Fruit fly (Drosophila melanogaster) whole organism, prepupa: Measurements from ENCODE around the gene CG18281.

Experiments
- Blimp-1 ChIP-seq: fragments of 200-800 bp; sonication (Bioruptor generic); optimal IDR thresholded peaks from 3 replicates; lab custom pipeline; 2017; ENCODE audit warnings: missing biosample characterization, missing genetic modification characterization, mild to moderate bottlenecking, moderate library complexity, missing genetic modification reagents
- CG10669 ChIP-seq: fragments of 200-800 bp; sonication (Bioruptor generic); optimal IDR thresholded peaks from 3 replicates; lab custom pipeline; 2018; ENCODE audit warnings: missing biosample characterization, mild to moderate bottlenecking, missing genetic modification characterization, moderate library complexity
- CG11294 ChIP-seq: fragments of 200-800 bp; sonication (Bioruptor generic); IDR thresholded peaks from 2 replicates; pipeline ENCODE4 v1.3.6; 2022; ENCODE audit warnings: missing biosample characterization, missing genetic modification characterization
- CG11762 ChIP-seq: fragments of 200-800 bp; sonication (Bioruptor generic); optimal IDR thresholded peaks from 3 replicates; lab custom pipeline; 2016; ENCODE audit warnings: missing biosample characterization, missing genetic modification characterization; ENCODE audit not compliant: insufficient read depth
- CG11902 ChIP-seq: fragments of 200-800 bp; sonication (Bioruptor generic); optimal IDR thresholded peaks from 3 replicates; lab custom pipeline; 2016; ENCODE audit warnings: missing biosample characterization, missing genetic modification characterization
- CG15336 ChIP-seq: fragments of 200-800 bp; sonication (Bioruptor generic); IDR thresholded peaks from 2 replicates; pipeline ENCODE4 v1.3.6; 2022; ENCODE audit warnings: missing biosample characterization, missing genetic modification characterization
- CG1621 ChIP-seq: fragments of 200-800 bp; sonication (Bioruptor generic); optimal IDR thresholded peaks from 3 replicates; lab custom pipeline; 2018; ENCODE audit warnings: missing biosample characterization, mild to moderate bottlenecking, missing genetic modification characterization
- CG16779 ChIP-seq: fragments of 200-800 bp; sonication (Bioruptor generic); optimal IDR thresholded peaks from 3 replicates; lab custom pipeline; 2017; ENCODE audit warnings: missing biosample characterization, mild to moderate bottlenecking, missing genetic modification characterization
- CG3032 ChIP-seq: fragments of 200-800 bp; optimal IDR thresholded peaks from 2 replicates; lab custom pipeline; 2019; ENCODE audit warnings: missing biosample characterization, mild to moderate bottlenecking, missing genetic modification characterization, moderate library complexity
- CG31627 ChIP-seq: fragments of 200-800 bp; sonication (Bioruptor generic); optimal IDR thresholded peaks from 3 replicates; lab custom pipeline; 2016; ENCODE audit warnings: missing biosample characterization, missing genetic modification characterization
- CG3919 ChIP-seq: fragments of 200-800 bp; sonication (Bioruptor generic); optimal IDR thresholded peaks from 3 replicates; lab custom pipeline; 2016; ENCODE audit warnings: missing biosample characterization, missing genetic modification characterization
- CG6163 ChIP-seq: fragments of 200-800 bp; sonication (Bioruptor generic); IDR thresholded peaks from 3 replicates; pipeline ENCODE4 v1.3.6; 2022; ENCODE audit warnings: missing biosample characterization, missing genetic modification characterization
- CG6276 ChIP-seq: fragments of 200-800 bp; sonication (Bioruptor generic); optimal IDR thresholded peaks from 2 replicates; lab custom pipeline; 2017; ENCODE audit warnings: missing biosample characterization, mild to moderate bottlenecking, missing genetic modification characterization
- CG8119 ChIP-seq: fragments of 200-800 bp; sonication (Bioruptor generic); IDR thresholded peaks from 3 replicates; pipeline ENCODE4 v1.3.6; 2022; ENCODE audit warnings: missing biosample characterization, missing genetic modification characterization
- CG8319 ChIP-seq: fragments of 200-800 bp; sonication (Bioruptor generic); optimal IDR thresholded peaks from 3 replicates; lab custom pipeline; 2016; ENCODE audit warnings: missing biosample characterization, missing genetic modification characterization
- CG8632 ChIP-seq: fragments of 200-800 bp; sonication (Bioruptor generic); optimal IDR thresholded peaks from 3 replicates; lab custom pipeline; 2016; ENCODE audit warnings: missing biosample characterization, missing genetic modification characterization
- CG9139 ChIP-seq: fragments of 200-800 bp; sonication (Bioruptor generic); optimal IDR thresholded peaks from 3 replicates; lab custom pipeline; 2017; ENCODE audit warnings: missing biosample characterization, mild to moderate bottlenecking, missing genetic modification characterization
- Eip75B ChIP-seq: fragments of 200-800 bp; sonication (Bioruptor generic); optimal IDR thresholded peaks from 3 replicates; lab custom pipeline; 2016; ENCODE audit warnings: missing biosample characterization, missing genetic modification characterization
- Eip78C ChIP-seq: fragments of 200-800 bp; sonication (Bioruptor generic); peaks from one replicate; lab custom pipeline; 2016; ENCODE audit warnings: missing biosample characterization, missing genetic modification characterization
- Eip93F ChIP-seq: fragments of 200-800 bp; sonication (Bioruptor generic); optimal IDR thresholded peaks from 2 replicates; lab custom pipeline; 2016; ENCODE audit warnings: missing biosample characterization, mild to moderate bottlenecking, missing genetic modification characterization
- Ets21C ChIP-seq: fragments of 200-800 bp; sonication (Bioruptor generic); optimal IDR thresholded peaks from 3 replicates; lab custom pipeline; 2016; ENCODE audit warnings: missing biosample characterization, missing genetic modification characterization
- Ets96B ChIP-seq: fragments of 200-800 bp; optimal IDR thresholded peaks from 2 replicates; lab custom pipeline; 2019; ENCODE audit warnings: missing biosample characterization, mild to moderate bottlenecking, missing genetic modification characterization, moderate library complexity
- Gug ChIP-seq: fragments of 200-800 bp; sonication (Bioruptor generic); IDR thresholded peaks from 2 replicates; pipeline ENCODE4 v1.3.6; 2022; ENCODE audit warnings: missing biosample characterization, missing genetic modification characterization
- Hr38 ChIP-seq: sonication (Bioruptor generic); optimal IDR thresholded peaks from 2 replicates; lab custom pipeline; 2016; ENCODE audit warnings: missing biosample characterization, missing genetic modification characterization
- Hr39 ChIP-seq: fragments of 200-800 bp; sonication (Bioruptor generic); optimal IDR thresholded peaks from 2 replicates; lab custom pipeline; 2016; ENCODE audit warnings: missing biosample characterization, missing genetic modification characterization
- Hr4 ChIP-seq: fragments of 200-800 bp; sonication (Bioruptor generic); optimal IDR thresholded peaks from 3 replicates; lab custom pipeline; 2016; ENCODE audit warnings: missing biosample characterization, missing genetic modification characterization
- Lpt ChIP-seq: fragments of 200-800 bp; sonication (Bioruptor generic); optimal IDR thresholded peaks from 3 replicates; lab custom pipeline; 2016; ENCODE audit warnings: missing biosample characterization, missing genetic modification characterization
- Met ChIP-seq: fragments of 200-800 bp; sonication (Bioruptor generic); optimal IDR thresholded peaks from 3 replicates; lab custom pipeline; 2016; ENCODE audit warnings: missing biosample characterization, missing genetic modification characterization
- Smox ChIP-seq: fragments of 200-800 bp; sonication (Bioruptor generic); optimal IDR thresholded peaks from 3 replicates; lab custom pipeline; 2016; ENCODE audit warnings: missing biosample characterization, missing genetic modification characterization
- Sox102F ChIP-seq: fragments of 200-800 bp; sonication (Bioruptor generic); optimal IDR thresholded peaks from 2 replicates; lab custom pipeline; 2016; ENCODE audit warnings: missing biosample characterization, mild to moderate bottlenecking, missing genetic modification characterization
- Sox14 ChIP-seq: fragments of 200-800 bp; sonication (Bioruptor generic); optimal IDR thresholded peaks from 3 replicates; lab custom pipeline; 2016; ENCODE audit warnings: missing biosample characterization, missing genetic modification characterization
- Sox15 ChIP-seq: fragments of 200-800 bp; sonication (Bioruptor generic); optimal IDR thresholded peaks from 3 replicates; lab custom pipeline; 2016; ENCODE audit warnings: missing biosample characterization, missing genetic modification characterization
- cyc ChIP-seq: fragments of 200-800 bp; sonication (Bioruptor generic); optimal IDR thresholded peaks from 3 replicates; lab custom pipeline; 2016; ENCODE audit warnings: missing biosample characterization, missing genetic modification characterization
- dac ChIP-seq: fragments of 200-800 bp; sonication (Bioruptor generic); optimal IDR thresholded peaks from 2 replicates; lab custom pipeline; 2017; ENCODE audit warnings: missing biosample characterization, mild to moderate bottlenecking, missing genetic modification characterization
- eg ChIP-seq: fragments of 200-800 bp; sonication (Bioruptor generic); IDR thresholded peaks from 3 replicates; pipeline ENCODE4 v1.3.6; 2022; ENCODE audit warnings: missing biosample characterization, missing genetic modification characterization
- esn ChIP-seq: fragments of 200-800 bp; sonication (Bioruptor generic); optimal IDR thresholded peaks from 2 replicates; lab custom pipeline; 2016; ENCODE audit warnings: missing biosample characterization, mild to moderate bottlenecking, missing genetic modification characterization, moderate library complexity
- fd85E ChIP-seq: fragments of 200-800 bp; sonication (Bioruptor generic); optimal IDR thresholded peaks from 3 replicates; lab custom pipeline; 2016; ENCODE audit warnings: missing biosample characterization, missing genetic modification characterization
- lz ChIP-seq: fragments of 200-800 bp; sonication (Bioruptor generic); optimal IDR thresholded peaks from 3 replicates; lab custom pipeline; 2016; ENCODE audit warnings: missing biosample characterization, missing genetic modification characterization
- net ChIP-seq: fragments of 200-800 bp; sonication (Bioruptor generic); optimal IDR thresholded peaks from 3 replicates; lab custom pipeline; 2016; ENCODE audit warnings: missing biosample characterization, missing genetic modification characterization
- pdm3 ChIP-seq: fragments of 200-800 bp; sonication (Bioruptor generic); optimal IDR thresholded peaks from 3 replicates; lab custom pipeline; 2016; ENCODE audit warnings: missing biosample characterization, missing genetic modification characterization
- salr ChIP-seq, 2 experiments: fragments of 200-800 bp; sonication (Bioruptor generic); optimal IDR thresholded peaks; 3 replicates each; lab custom pipeline; 2016 to 2018; ENCODE audit warnings: missing biosample characterization in 2 of 2, missing genetic modification characterization in 2 of 2, mild to moderate bottlenecking in 1 of 2
- svp ChIP-seq: fragments of 200-800 bp; sonication (Bioruptor generic); peaks from one replicate; lab custom pipeline; 2016; ENCODE audit warnings: missing biosample characterization, missing genetic modification characterization
- topi ChIP-seq: fragments of 200-800 bp; sonication (Bioruptor generic); optimal IDR thresholded peaks from 3 replicates; lab custom pipeline; 2016; ENCODE audit warnings: missing biosample characterization, missing genetic modification characterization
- vri ChIP-seq: fragments of 200-800 bp; sonication (Bioruptor generic); optimal IDR thresholded peaks from 3 replicates; lab custom pipeline; 2016; ENCODE audit warnings: missing biosample characterization, mild to moderate bottlenecking, missing genetic modification characterization

The CG18281 gene

DNA sequence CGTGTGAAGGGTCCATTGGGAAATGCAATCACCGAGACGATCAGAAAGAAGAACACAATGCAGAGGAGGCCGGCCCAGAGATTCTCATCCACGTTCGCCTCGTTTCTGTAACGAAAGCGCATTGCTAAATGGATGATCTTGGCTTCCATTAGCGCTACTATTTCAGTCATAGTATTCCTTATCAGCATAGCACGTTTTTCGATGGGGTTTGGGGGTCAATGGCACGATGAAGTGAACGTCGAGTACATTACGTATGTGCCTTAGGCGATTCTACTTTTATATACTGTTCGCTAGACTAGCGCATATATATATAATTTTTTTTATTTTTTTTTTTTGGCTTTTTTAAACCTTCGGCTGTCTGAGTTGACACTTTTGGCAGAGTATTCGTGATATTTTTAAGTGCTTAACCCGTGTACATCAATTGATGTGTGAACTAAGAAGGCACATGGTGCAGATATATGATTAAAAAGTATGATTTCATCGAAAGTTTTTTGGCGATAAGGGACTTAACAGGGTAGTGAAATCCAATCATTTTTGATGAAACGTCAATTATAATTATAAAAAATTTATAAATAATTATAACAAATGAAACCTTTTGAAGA is 24.9 kb downstream of the CG18281 start:
- TF ChIP-seq svp (peak; percentile 60), CG8319 (GFP tag; lab: Kevin White, UChicago) (no peak), Hr38 (GFP tag; lab: Kevin White, UChicago) (no peak), Eip78C (peak; percentile 4), Gug (GFP tag; lab: Robert Waterston, UW) (no peak), CG1621 (tag; lab: Kevin White, UChicago) (no peak), Hr4 (GFP tag; lab: Kevin White, UChicago) (no peak), fd85E (no peak), CG11902 (GFP tag; lab: Kevin White, UChicago) (no peak), CG9139 (no peak), vri (GFP tag; lab: Kevin White, UChicago) (peak; percentile 35), cyc (GFP tag; lab: Kevin White, UChicago) (no peak), Smox (no peak), Sox102F (GFP tag; lab: Kevin White, UChicago) (no peak)

DNA sequence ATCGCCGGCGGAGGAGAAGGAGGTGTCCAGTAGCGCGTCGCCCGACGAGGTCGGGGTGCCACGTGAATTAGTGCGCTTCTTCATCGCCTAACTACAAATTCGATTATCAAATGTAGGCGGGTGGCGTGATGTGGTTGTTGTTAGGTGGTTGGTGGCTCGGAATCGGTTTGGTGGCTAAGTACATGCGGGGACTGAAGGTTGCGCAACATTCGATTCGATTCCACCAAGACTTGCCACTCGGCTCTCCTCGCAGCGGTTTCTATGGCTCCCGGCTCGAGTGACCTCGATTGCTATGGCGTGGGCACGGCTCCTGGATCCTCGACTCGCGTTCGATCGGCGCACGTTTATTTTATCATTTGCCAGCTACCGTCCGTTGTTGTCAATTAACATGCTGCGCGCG is 26.1 kb downstream of the CG18281 start:
- no peak for TF ChIP-seq CG10669 (GFP tag; lab: Kevin White, UChicago)
- TF ChIP-seq eg (GFP tag; lab: Robert Waterston, UW) = no peak
- no peak for TF ChIP-seq cyc (GFP tag; lab: Kevin White, UChicago)
- TF ChIP-seq CG11294 (GFP tag; lab: Robert Waterston, UW) = no peak
- TF ChIP-seq CG16779 (tag; lab: Kevin White, UChicago) = no peak
- no peak for TF ChIP-seq Ets21C (GFP tag; lab: Kevin White, UChicago)
- TF ChIP-seq dac = no peak
- no peak for TF ChIP-seq Sox14 (GFP tag; lab: Kevin White, UChicago)
- TF ChIP-seq Ets96B (tag; lab: Kevin White, UChicago) = no peak
- TF ChIP-seq Eip93F (GFP tag; lab: Kevin White, UChicago) = no peak
- no peak for TF ChIP-seq Blimp-1 (GFP tag; lab: Kevin White, UChicago)
- TF ChIP-seq fd85E = no peak
- TF ChIP-seq esn (GFP tag; lab: Kevin White, UChicago) = no peak
- no peak for TF ChIP-seq Hr39 (GFP tag; lab: Kevin White, UChicago)
- no peak for TF ChIP-seq CG3919 (GFP tag; lab: Kevin White, UChicago)
- TF ChIP-seq net (GFP tag; lab: Kevin White, UChicago) = no peak
- no peak for TF ChIP-seq Sox15 (GFP tag; lab: Kevin White, UChicago)

DNA sequence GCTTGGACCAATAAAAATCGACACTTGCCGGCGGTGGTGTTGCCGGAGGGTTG is 26.3 kb downstream of the CG18281 start, which contains the start of gene Pss:
TSS of gene Pss (minus strand) at position 32 of the 53 bp plus-strand sequence.
- TF ChIP-seq CG11762 (no peak), pdm3 (GFP tag; lab: Kevin White, UChicago) (no peak), topi (GFP tag; lab: Kevin White, UChicago) (no peak), CG31627 (no peak), svp (no peak), Eip78C (no peak), CG16779 (tag; lab: Kevin White, UChicago) (no peak), Eip75B (GFP tag; lab: Kevin White, UChicago) (no peak), CG15336 (GFP tag; lab: Robert Waterston, UW) (no peak), CG8119 (GFP tag; lab: Robert Waterston, UW) (no peak), fd85E (no peak), lz (no peak), CG11294 (GFP tag; lab: Robert Waterston, UW) (no peak), CG11902 (GFP tag; lab: Kevin White, UChicago) (no peak)

DNA sequence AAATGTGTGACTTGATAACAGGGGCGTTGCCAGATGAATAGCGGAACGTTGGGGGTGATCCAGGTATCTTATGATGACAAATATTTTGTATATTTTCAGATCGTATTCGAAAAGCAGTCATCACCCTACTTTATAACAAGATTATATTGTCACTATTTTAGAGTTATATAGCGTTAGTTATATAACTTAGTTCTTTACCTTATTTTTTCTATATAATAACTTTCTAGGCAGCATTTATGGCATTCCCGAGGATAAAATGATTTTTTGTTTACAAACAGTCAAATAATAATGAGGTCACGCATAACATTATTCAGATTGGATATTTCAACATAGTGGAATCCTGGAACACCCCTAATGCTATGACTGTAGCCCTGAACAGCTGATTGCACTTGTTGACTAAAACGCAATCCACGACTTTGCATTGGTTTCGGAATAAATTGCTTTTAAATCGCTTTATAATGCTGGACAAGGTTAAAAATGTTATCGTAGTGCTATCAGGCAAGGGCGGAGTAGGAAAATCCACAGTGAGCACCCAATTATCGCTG is 26.6 kb downstream of the CG18281 start, which contains the start of gene Nubp2:
TSS of gene Nubp2 (plus strand) at position 381 of the 545 bp plus-strand sequence.
- TF ChIP-seq cyc (GFP tag; lab: Kevin White, UChicago) = peak; percentile 95
- TF ChIP-seq Sox14 (GFP tag; lab: Kevin White, UChicago) = peak; percentile 95
- TF ChIP-seq Eip75B (GFP tag; lab: Kevin White, UChicago) = peak; percentile 96
- TF ChIP-seq CG10669 (GFP tag; lab: Kevin White, UChicago) = peak; percentile 92
- peak; percentile 95 for TF ChIP-seq Hr39 (GFP tag; lab: Kevin White, UChicago)
- peak; percentile 93 for TF ChIP-seq Eip93F (GFP tag; lab: Kevin White, UChicago)
- TF ChIP-seq Eip78C = peak; percentile 97
- peak; percentile 95 for TF ChIP-seq CG11762
- TF ChIP-seq CG3032 (tag; lab: Kevin White, UChicago) = peak; percentile 97
- TF ChIP-seq CG1621 (tag; lab: Kevin White, UChicago) = peak; percentile 85
- peak; percentile 95 for TF ChIP-seq Smox
- peak; percentile 97 for TF ChIP-seq esn (GFP tag; lab: Kevin White, UChicago)
- peak; percentile 74 for TF ChIP-seq Blimp-1 (GFP tag; lab: Kevin White, UChicago)
- TF ChIP-seq Lpt (GFP tag; lab: Kevin White, UChicago) = peak; percentile 91
- TF ChIP-seq Met = peak; percentile 95
- peak; percentile 93 for TF ChIP-seq CG8119 (GFP tag; lab: Robert Waterston, UW)
- TF ChIP-seq topi (GFP tag; lab: Kevin White, UChicago) = peak; percentile 94
- TF ChIP-seq CG6276 = peak; percentile 88
- peak; percentile 85 to 93 for TF ChIP-seq salr (GFP tag; optimal IDR thresholded peaks at IDR 0.05; lab: Kevin White, UChicago)
- TF ChIP-seq Hr38 (GFP tag; lab: Kevin White, UChicago) = peak; percentile 47
- TF ChIP-seq dac = peak; percentile 88
- TF ChIP-seq net (GFP tag; lab: Kevin White, UChicago) = peak; percentile 91
- TF ChIP-seq CG8632 = peak; percentile 93
- peak; percentile 93 for TF ChIP-seq CG6163
- peak; percentile 93 for TF ChIP-seq CG3919 (GFP tag; lab: Kevin White, UChicago)
- TF ChIP-seq eg (GFP tag; lab: Robert Waterston, UW) = peak; percentile 95
